Fruit fly (Drosophila melanogaster) whole organism, embryonic: ENCODE data around the gene CG8135.

Source experiments
- CG10543 ChIP-seq: fragments of 200-800 bp; sonication (Bioruptor generic); optimal IDR thresholded peaks from 3 replicates; lab custom pipeline; 2017; ENCODE audit warnings: missing biosample characterization, mild to moderate bottlenecking, missing genetic modification characterization, moderate library complexity
- CG11085 ChIP-seq: fragments of 200-800 bp; sonication (Bioruptor generic); IDR thresholded peaks from 2 replicates; pipeline ENCODE4 v1.3.6; 2022; ENCODE audit warnings: missing biosample characterization, missing genetic modification characterization
- CG12155 ChIP-seq: fragments of 200-800 bp; sonication (Bioruptor generic); optimal IDR thresholded peaks from 3 replicates; lab custom pipeline; 2016; ENCODE audit warnings: missing biosample characterization, missing genetic modification characterization
- CG1233 ChIP-seq: fragments of 200-800 bp; sonication (Bioruptor generic); optimal IDR thresholded peaks from 4 replicates; lab custom pipeline; 2018; ENCODE audit warnings: missing biosample characterization, mild to moderate bottlenecking, missing genetic modification characterization
- CG12659 ChIP-seq: fragments of 200-800 bp; sonication (Bioruptor generic); optimal IDR thresholded peaks from 3 replicates; lab custom pipeline; 2017; ENCODE audit warnings: mild to moderate bottlenecking, missing biosample characterization, missing genetic modification reagents, missing genetic modification characterization
- CG12769 ChIP-seq: fragments of 200-800 bp; sonication (Bioruptor generic); optimal IDR thresholded peaks from 2 replicates; lab custom pipeline; 2019; ENCODE audit warnings: missing biosample characterization, mild to moderate bottlenecking, missing genetic modification characterization, moderate library complexity
- CG13123 ChIP-seq: fragments of 200-800 bp; sonication (Bioruptor generic); optimal IDR thresholded peaks from 2 replicates; lab custom pipeline; 2016; ENCODE audit warnings: missing biosample characterization, missing genetic modification characterization
- CG13894 ChIP-seq: fragments of 200-800 bp; sonication (Bioruptor generic); optimal IDR thresholded peaks from 3 replicates; lab custom pipeline; 2018; ENCODE audit warnings: missing biosample characterization, mild to moderate bottlenecking, missing genetic modification characterization, moderate library complexity
- CG15269 ChIP-seq: fragments of 200-800 bp; sonication (Bioruptor generic); optimal IDR thresholded peaks from 2 replicates; lab custom pipeline; 2018; ENCODE audit warnings: missing biosample characterization, mild to moderate bottlenecking, missing genetic modification characterization, moderate library complexity
- CG1603 ChIP-seq: fragments of 200-800 bp; sonication (Bioruptor generic); optimal IDR thresholded peaks from 2 replicates; lab custom pipeline; 2019; ENCODE audit warnings: missing biosample characterization, mild to moderate bottlenecking, missing genetic modification characterization, moderate library complexity
- CG16813 ChIP-seq: fragments of 200-800 bp; sonication (Bioruptor generic); IDR thresholded peaks from 3 replicates; pipeline ENCODE4 v1.3.6; 2022; ENCODE audit warnings: missing biosample characterization, missing genetic modification characterization; ENCODE audit not compliant: partially characterized antibody
- CG18262 ChIP-seq: fragments of 200-800 bp; optimal IDR thresholded peaks from 3 replicates; lab custom pipeline; 2019; ENCODE audit warnings: missing biosample characterization, mild to moderate bottlenecking, missing genetic modification characterization, moderate library complexity
- CG3065 ChIP-seq: fragments of 200-800 bp; sonication (Bioruptor generic); optimal IDR thresholded peaks from 2 replicates; lab custom pipeline; 2016; ENCODE audit warnings: missing biosample characterization, missing genetic modification characterization
- CG31365 ChIP-seq: fragments of 200-800 bp; sonication (Bioruptor generic); optimal IDR thresholded peaks from 2 replicates; lab custom pipeline; 2018; ENCODE audit warnings: missing biosample characterization, mild to moderate bottlenecking, missing genetic modification characterization
- CG3163 ChIP-seq: fragments of 200-800 bp; sonication (Bioruptor generic); optimal IDR thresholded peaks from 3 replicates; lab custom pipeline; 2016; ENCODE audit warnings: missing biosample characterization, missing genetic modification characterization
- CG3407 ChIP-seq: fragments of 200-800 bp; sonication (Bioruptor generic); optimal IDR thresholded peaks from 2 replicates; lab custom pipeline; 2018; ENCODE audit warnings: missing biosample characterization, mild to moderate bottlenecking, missing genetic modification characterization
- CG4282 ChIP-seq: fragments of 200-800 bp; sonication (Bioruptor generic); optimal IDR thresholded peaks from 2 replicates; lab custom pipeline; 2016; ENCODE audit warnings: missing biosample characterization, missing genetic modification characterization
- CG6254 ChIP-seq: fragments of 200-800 bp; sonication (Bioruptor generic); optimal IDR thresholded peaks from 3 replicates; lab custom pipeline; 2017; ENCODE audit warnings: mild to moderate bottlenecking, missing biosample characterization, missing genetic modification reagents, missing genetic modification characterization
- CG8089 ChIP-seq: fragments of 200-800 bp; sonication (Bioruptor generic); optimal IDR thresholded peaks from 3 replicates; lab custom pipeline; 2016; ENCODE audit warnings: missing biosample characterization, missing genetic modification characterization
- CG8281 ChIP-seq: fragments of 200-800 bp; sonication (Bioruptor generic); optimal IDR thresholded peaks from 2 replicates; lab custom pipeline; 2018; ENCODE audit warnings: missing biosample characterization, mild to moderate bottlenecking, missing genetic modification characterization, moderate library complexity
- CHES-1-like ChIP-seq: fragments of 200-800 bp; sonication (Bioruptor generic); optimal IDR thresholded peaks from 2 replicates; lab custom pipeline; 2016; ENCODE audit warnings: missing biosample characterization, missing genetic modification characterization
- CrebB ChIP-seq: fragments of 200-800 bp; sonication (Bioruptor generic); optimal IDR thresholded peaks from 3 replicates; lab custom pipeline; 2018; ENCODE audit warnings: missing biosample characterization, mild to moderate bottlenecking, missing genetic modification characterization
- Dll ChIP-seq: fragments of 200-800 bp; sonication (Bioruptor generic); IDR thresholded peaks from 4 replicates; pipeline ENCODE4 v1.3.6; 2022; ENCODE audit warnings: missing biosample characterization, missing genetic modification characterization; ENCODE audit not compliant: partially characterized antibody
- Eip74EF ChIP-seq, 2 experiments: fragments of 200-800 bp in 1 of 2; fragments of >200 bp in 1 of 2; sonication (Bioruptor generic) in 1 of 2; optimal IDR thresholded peaks; 2 replicates each; lab custom pipeline; 2017 to 2019; ENCODE audit warnings: missing biosample characterization in 2 of 2, missing genetic modification characterization in 2 of 2, mild to moderate bottlenecking in 1 of 2, moderate library complexity in 1 of 2
- Fer3 ChIP-seq: fragments of 200-800 bp; sonication (Bioruptor generic); optimal IDR thresholded peaks from 2 replicates; lab custom pipeline; 2018; ENCODE audit warnings: missing biosample characterization, mild to moderate bottlenecking, missing genetic modification characterization, moderate library complexity
- Hmr ChIP-seq: fragments of 200-800 bp; sonication (Bioruptor generic); optimal IDR thresholded peaks from 3 replicates; lab custom pipeline; 2017; ENCODE audit warnings: mild to moderate bottlenecking, missing biosample characterization, missing genetic modification reagents, missing genetic modification characterization
- MTF-1 ChIP-seq: fragments of 200-800 bp; sonication (Bioruptor generic); optimal IDR thresholded peaks from 2 replicates; lab custom pipeline; 2018; ENCODE audit warnings: missing biosample characterization, mild to moderate bottlenecking, missing genetic modification characterization, borderline replicate concordance
- Med ChIP-seq: fragments of 200-800 bp; sonication (Bioruptor generic); peaks from one replicate; lab custom pipeline; 2016; ENCODE audit warnings: missing biosample characterization, missing genetic modification characterization, mild to moderate bottlenecking, inconsistent platforms, moderate library complexity
- Nf-YC ChIP-seq: fragments of 200-800 bp; optimal IDR thresholded peaks from 3 replicates; lab custom pipeline; 2019; ENCODE audit warnings: missing biosample characterization, mild to moderate bottlenecking, missing genetic modification characterization, moderate library complexity
- NfI ChIP-seq: fragments of 200-800 bp; sonication (Bioruptor generic); optimal IDR thresholded peaks from 3 replicates; lab custom pipeline; 2018; ENCODE audit warnings: missing biosample characterization, mild to moderate bottlenecking, missing genetic modification characterization, moderate library complexity
- Poxn ChIP-seq: fragments of 200-800 bp; sonication (Bioruptor generic); IDR thresholded peaks from 2 replicates; pipeline ENCODE4 v1.3.6; 2022; ENCODE audit warnings: missing biosample characterization, missing genetic modification characterization
- Side ChIP-seq: fragments of 200-800 bp; sonication (Bioruptor generic); optimal IDR thresholded peaks from 2 replicates; lab custom pipeline; 2016; ENCODE audit warnings: missing biosample characterization, missing genetic modification characterization
- Sry-δ ChIP-seq: fragments of 200-800 bp; sonication (Bioruptor generic); optimal IDR thresholded peaks from 2 replicates; lab custom pipeline; 2016; ENCODE audit warnings: missing biosample characterization, missing genetic modification characterization
- abd-A ChIP-seq: fragments of 200-800 bp; sonication (Bioruptor generic); optimal IDR thresholded peaks from 3 replicates; lab custom pipeline; 2019; ENCODE audit warnings: missing biosample characterization, mild to moderate bottlenecking, missing genetic modification characterization, moderate library complexity
- ac ChIP-seq: fragments of 200-800 bp; sonication (Bioruptor generic); optimal IDR thresholded peaks from 3 replicates; lab custom pipeline; 2017; ENCODE audit warnings: missing biosample characterization, mild to moderate bottlenecking, missing genetic modification characterization
- cato ChIP-seq: fragments of 200-800 bp; sonication (Bioruptor generic); optimal IDR thresholded peaks from 2 replicates; lab custom pipeline; 2016; ENCODE audit warnings: missing biosample characterization, missing genetic modification characterization, borderline replicate concordance
- caup ChIP-seq: fragments of 200-800 bp; sonication (Bioruptor generic); optimal IDR thresholded peaks from 3 replicates; lab custom pipeline; 2017; ENCODE audit warnings: missing biosample characterization, mild to moderate bottlenecking, missing genetic modification characterization, moderate library complexity; ENCODE audit not compliant: severe bottlenecking
- eve ChIP-seq, 2 experiments: fragments of >200 bp; optimal IDR thresholded peaks; 2 replicates each; lab custom pipeline; 2017; ENCODE audit warnings: missing biosample characterization in 2 of 2, missing genetic modification characterization in 2 of 2
- exex ChIP-seq: fragments of 200-800 bp; sonication (Bioruptor generic); optimal IDR thresholded peaks from 4 replicates; lab custom pipeline; 2018; ENCODE audit warnings: missing biosample characterization, mild to moderate bottlenecking, missing genetic modification characterization, moderate library complexity
- gro ChIP-seq: fragments of 200-800 bp; sonication (Bioruptor generic); optimal IDR thresholded peaks from 2 replicates; lab custom pipeline; 2016; ENCODE audit warnings: missing biosample characterization, missing genetic modification characterization
- kah ChIP-seq: fragments of 200-800 bp; sonication (Bioruptor generic); optimal IDR thresholded peaks from 2 replicates; lab custom pipeline; 2018; ENCODE audit warnings: missing biosample characterization, mild to moderate bottlenecking, missing genetic modification characterization
- lbe ChIP-seq: fragments of 200-800 bp; sonication (Bioruptor generic); optimal IDR thresholded peaks from 2 replicates; lab custom pipeline; 2016; ENCODE audit warnings: missing biosample characterization, mild to moderate bottlenecking, missing genetic modification characterization
- nerfin-1 ChIP-seq: fragments of 200-800 bp; sonication (Bioruptor generic); optimal IDR thresholded peaks from 3 replicates; lab custom pipeline; 2019; ENCODE audit warnings: missing biosample characterization, mild to moderate bottlenecking, missing genetic modification characterization, moderate library complexity
- nom ChIP-seq: fragments of 200-800 bp; sonication (Bioruptor generic); optimal IDR thresholded peaks from 2 replicates; lab custom pipeline; 2017; ENCODE audit warnings: missing biosample characterization, missing genetic modification characterization, mild to moderate bottlenecking, moderate library complexity, missing genetic modification reagents
- onecut ChIP-seq: fragments of 200-800 bp; sonication (Bioruptor generic); IDR thresholded peaks from 2 replicates; pipeline ENCODE4 v1.3.6; 2022; ENCODE audit warnings: missing biosample characterization, missing genetic modification characterization
- psq ChIP-seq: fragments of 200-800 bp; sonication (Bioruptor generic); optimal IDR thresholded peaks from 2 replicates; lab custom pipeline; 2017; ENCODE audit warnings: missing biosample characterization, missing genetic modification characterization
- trh ChIP-seq: fragments of 200-800 bp; sonication (Bioruptor generic); optimal IDR thresholded peaks from 2 replicates; lab custom pipeline; 2016; ENCODE audit warnings: missing biosample characterization, missing genetic modification characterization

The CG8135 gene

dm6 chr3R:9418373-9419299 lies 14.5 kb downstream of the CG8135 start (continued):
- TF ChIP-seq Nf-YC (tag; lab: Kevin White, UChicago) (peak; percentile 10), eve (GFP tag; optimal IDR thresholded peaks at IDR 0.05; lab: Kevin White, UChicago) (peak in 1 of 2 experiments; percentile 68), CG8089 (peak; percentile 2), Side (peak; percentile 25), CG12659 (peak; percentile 13), Med (peak; percentile 51), exex (peak; percentile 3), nerfin-1 (tag; lab: Kevin White, UChicago) (no peak), CG12155 (GFP tag; lab: Kevin White, UChicago) (peak; percentile 2), CG3163 (GFP tag; lab: Kevin White, UChicago) (peak; percentile 22), lbe (GFP tag; lab: Kevin White, UChicago) (peak; percentile 20)

DNA sequence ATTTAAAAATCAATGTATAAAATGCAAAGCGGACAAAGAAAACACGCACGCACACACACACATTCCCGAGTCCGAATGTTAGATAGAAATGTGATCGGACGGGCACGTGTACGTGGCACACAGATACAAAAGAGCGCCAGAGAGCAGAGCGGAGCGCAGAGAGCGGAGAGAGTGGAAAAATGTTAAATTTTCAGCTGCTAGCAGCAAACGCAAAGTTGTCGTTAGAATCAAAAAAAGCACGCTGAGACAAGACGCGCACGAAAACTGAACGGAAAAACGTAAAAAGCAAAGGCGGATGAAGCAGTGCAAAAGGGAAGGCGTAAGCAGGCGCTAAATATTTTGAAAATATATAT lies 15.1 kb downstream of the CG8135 start:
- peak; percentile 70 for TF ChIP-seq ac (GFP tag; lab: Kevin White, UChicago)
- peak; percentile 79 for TF ChIP-seq kah
- no peak for TF ChIP-seq CG4282 (GFP tag; lab: Kevin White, UChicago)
- TF ChIP-seq CG6254 (GFP tag; lab: Kevin White, UChicago) = no peak
- peak; percentile 23 for TF ChIP-seq Fer3 (tag; lab: Kevin White, UChicago)
- TF ChIP-seq nom (GFP tag; lab: Kevin White, UChicago) = peak; percentile 26
- TF ChIP-seq cato (GFP tag; lab: Kevin White, UChicago) = no peak
- TF ChIP-seq CG13123 (GFP tag; lab: Kevin White, UChicago) = no peak
- no peak for TF ChIP-seq CG1233
- TF ChIP-seq Poxn = no peak
- TF ChIP-seq abd-A = peak; percentile 14
- TF ChIP-seq CG8281 = no peak
- no peak for TF ChIP-seq CG16813 (GFP tag; lab: Robert Waterston, UW)
- TF ChIP-seq CG31365 (tag; lab: Kevin White, UChicago) = peak; percentile 11
- TF ChIP-seq onecut = peak; percentile 83
- no peak for TF ChIP-seq CG3407
- peak; percentile 22 for TF ChIP-seq Hmr (GFP tag; lab: Kevin White, UChicago)
- TF ChIP-seq CG15269 (tag; lab: Kevin White, UChicago) = no peak
- TF ChIP-seq CG10543 = peak; percentile 33
- TF ChIP-seq CG12769 (tag; lab: Kevin White, UChicago) = peak; percentile 52
- TF ChIP-seq CG1603 (tag; lab: Kevin White, UChicago) = no peak
- peak; percentile 4 for TF ChIP-seq CG13894 (tag; lab: Kevin White, UChicago)
- no peak for TF ChIP-seq CG11085
- no peak for TF ChIP-seq CG3065
- no peak for TF ChIP-seq trh (GFP tag; lab: Kevin White, UChicago)
- TF ChIP-seq CrebB (tag; lab: Kevin White, UChicago) = peak; percentile 16
- peak; percentile 43 for TF ChIP-seq gro
- TF ChIP-seq psq = peak; percentile 83
- TF ChIP-seq MTF-1 (GFP tag; lab: Kevin White, UChicago) = peak; percentile 49
- TF ChIP-seq Dll = no peak
- no peak for TF ChIP-seq Eip74EF (GFP tag; optimal IDR thresholded peaks at IDR 0.05; lab: Kevin White, UChicago)
- TF ChIP-seq Sry-δ (GFP tag; lab: Kevin White, UChicago) = no peak
- no peak for TF ChIP-seq CG18262 (tag; lab: Kevin White, UChicago)
- no peak for TF ChIP-seq caup (GFP tag; lab: Kevin White, UChicago)
- TF ChIP-seq NfI (GFP tag; lab: Kevin White, UChicago) = no peak
- peak; percentile 10 for TF ChIP-seq CHES-1-like (GFP tag; lab: Kevin White, UChicago)
